Worm (Caenorhabditis elegans): ENCODE results near the gene rpl-34.

DNA sequence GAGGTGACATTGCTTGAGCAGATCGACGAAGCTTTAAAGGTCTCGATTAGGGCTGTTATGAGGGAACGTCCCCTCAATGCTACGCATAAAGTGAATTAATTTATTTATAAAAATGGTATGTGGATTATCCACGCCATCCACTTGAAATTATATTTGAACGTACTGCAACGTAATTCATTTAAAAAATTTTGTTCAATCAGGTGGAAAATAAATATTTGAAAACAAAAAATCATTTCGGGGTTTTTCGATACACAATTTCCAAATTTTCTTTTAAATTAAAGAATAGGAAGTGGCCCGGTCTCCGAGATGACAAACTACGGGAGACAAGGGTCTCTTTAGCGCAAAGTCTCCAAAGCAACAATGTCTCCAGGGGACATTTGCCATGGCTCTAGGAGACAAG, 42.8 kb downstream of the rpl-34 start, which contains the start of gene oac-58:
- no peak for TF ChIP-seq ztf-16 (tag; optimal IDR thresholded peaks at IDR 0.05)
- no peak for TF ChIP-seq gmeb-2 (tag; optimal IDR thresholded peaks at IDR 0.05)
- TF ChIP-seq dve-1 (tag; optimal IDR thresholded peaks at IDR 0.05) = no peak
- no peak for TF ChIP-seq C08G9.2 (tag; optimal IDR thresholded peaks at IDR 0.05)
- TF ChIP-seq K02D7.2 (tag; optimal IDR thresholded peaks at IDR 0.05) = no peak
- no peak for TF ChIP-seq ceh-30 (tag; optimal IDR thresholded peaks at IDR 0.05)
- TF ChIP-seq ceh-6 (GFP tag; optimal IDR thresholded peaks at IDR 0.05) = no peak
- TF ChIP-seq odd-2 (tag; optimal IDR thresholded peaks at IDR 0.05) = no peak
- no peak for TF ChIP-seq ama-1 (optimal IDR thresholded peaks at IDR 0.05)
- no peak for TF ChIP-seq pqm-1 (tag; optimal IDR thresholded peaks at IDR 0.05)
- no peak for TF ChIP-seq lim-6 (tag; optimal IDR thresholded peaks at IDR 0.05)

Data from whole organism, late embryonic.